Worm (Caenorhabditis elegans) whole organism, late embryonic: ENCODE measurements around the gene F54B3.2.
A peak's percentile ranks its signal among the peaks of the same experiment; 100 is the strongest.

ENCODE experiments used
- C38D4.7 ChIP-seq: fragments of 200-800 bp; sonication (Bioruptor generic); optimal IDR thresholded peaks from 2 replicates; lab custom pipeline; 2018; ENCODE audit warnings: mild to moderate bottlenecking, missing genetic modification characterization, moderate library complexity, missing compliant biosample characterization
- K02D7.2 ChIP-seq: sonication (generic microtip); optimal IDR thresholded peaks from 2 replicates; lab custom pipeline; 2017; ENCODE audit warnings: mild to moderate bottlenecking, missing genetic modification characterization, missing compliant biosample characterization
- K09A11.1 ChIP-seq: sonication (generic microtip); optimal IDR thresholded peaks from 2 replicates; lab custom pipeline; 2017; ENCODE audit warnings: antibody characterized with exemption, mild to moderate bottlenecking, missing genetic modification characterization, missing compliant biosample characterization; ENCODE audit not compliant: insufficient read depth
- T23F11.4 ChIP-seq: fragments of 200-800 bp; sonication (Bioruptor generic); optimal IDR thresholded peaks from 2 replicates; lab custom pipeline; 2018; ENCODE audit warnings: mild to moderate bottlenecking, missing genetic modification characterization, missing compliant biosample characterization
- ahr-1 ChIP-seq: sonication (generic microtip); optimal IDR thresholded peaks from 2 replicates; lab custom pipeline; 2016; ENCODE audit warnings: missing genetic modification characterization, missing compliant biosample characterization
- ceh-18 ChIP-seq: sonication (generic microtip); optimal IDR thresholded peaks from 2 replicates; lab custom pipeline; 2016; ENCODE audit warnings: missing genetic modification characterization, missing compliant biosample characterization
- ceh-2 ChIP-seq: sonication (generic microtip); optimal IDR thresholded peaks from 2 replicates; lab custom pipeline; 2016; ENCODE audit warnings: missing genotype, missing genetic modification characterization, missing compliant biosample characterization
- ceh-22 ChIP-seq: sonication (generic microtip); optimal IDR thresholded peaks from 2 replicates; lab custom pipeline; 2017; ENCODE audit warnings: missing biosample characterization, missing genetic modification characterization
- ceh-30 ChIP-seq: fragments of 150-350 bp; optimal IDR thresholded peaks from 2 replicates; lab custom pipeline; 2014; ENCODE audit warnings: missing biosample characterization, missing genetic modification characterization
- ceh-31 ChIP-seq: sonication (generic microtip); optimal IDR thresholded peaks from 2 replicates; lab custom pipeline; 2016; ENCODE audit warnings: missing genetic modification characterization, missing compliant biosample characterization
- ceh-45 ChIP-seq: fragments of 200-800 bp; sonication (Bioruptor generic); IDR thresholded peaks from 2 replicates; pipeline ENCODE4 v1.3.6; 2022; ENCODE audit warnings: missing genetic modification reagents, missing genetic modification characterization, missing compliant biosample characterization
- ceh-48 ChIP-seq: sonication (generic microtip); optimal IDR thresholded peaks from 2 replicates; lab custom pipeline; 2016; ENCODE audit warnings: missing genetic modification characterization, inconsistent platforms, missing compliant biosample characterization
- ceh-6 ChIP-seq: fragments of 200-800 bp; sonication (Bioruptor generic); optimal IDR thresholded peaks from 2 replicates; lab custom pipeline; 2018; ENCODE audit warnings: mild to moderate bottlenecking, missing genetic modification characterization, missing compliant biosample characterization
- che-1 ChIP-seq: sonication (generic microtip); optimal IDR thresholded peaks from 2 replicates; lab custom pipeline; 2016; ENCODE audit warnings: mild to moderate bottlenecking, missing genetic modification characterization, missing compliant biosample characterization
- elt-2 ChIP-seq: sonication (generic microtip); optimal IDR thresholded peaks from 2 replicates; lab custom pipeline; 2016; ENCODE audit warnings: missing genetic modification reagents, missing genetic modification characterization, missing compliant biosample characterization
- ets-4 ChIP-seq: sonication (generic microtip); optimal IDR thresholded peaks from 2 replicates; lab custom pipeline; 2016; ENCODE audit warnings: missing genetic modification characterization, missing compliant biosample characterization
- eyg-1 ChIP-seq: sonication (generic microtip); optimal IDR thresholded peaks from 2 replicates; lab custom pipeline; 2016; ENCODE audit warnings: missing genotype, missing genetic modification characterization, missing compliant biosample characterization
- fax-1 ChIP-seq: sonication (generic microtip); optimal IDR thresholded peaks from 2 replicates; lab custom pipeline; 2016; ENCODE audit warnings: missing genotype, missing genetic modification characterization, missing compliant biosample characterization
- fkh-6 ChIP-seq: sonication (generic microtip); optimal IDR thresholded peaks from 2 replicates; lab custom pipeline; 2016; ENCODE audit warnings: missing genetic modification characterization, missing compliant biosample characterization
- hlh-15 ChIP-seq: sonication (generic microtip); optimal IDR thresholded peaks from 2 replicates; lab custom pipeline; 2016; ENCODE audit warnings: missing genetic modification characterization, missing compliant biosample characterization
- hlh-30 ChIP-seq: sonication (generic microtip); optimal IDR thresholded peaks from 2 replicates; lab custom pipeline; 2017; ENCODE audit warnings: antibody characterized with exemption, missing genetic modification characterization, missing compliant biosample characterization; ENCODE audit not compliant: insufficient read depth
- lim-6 ChIP-seq: sonication (generic microtip); optimal IDR thresholded peaks from 2 replicates; lab custom pipeline; 2016; ENCODE audit warnings: missing genetic modification characterization, missing compliant biosample characterization
- madf-2 ChIP-seq: sonication (generic microtip); optimal IDR thresholded peaks from 2 replicates; lab custom pipeline; 2017; ENCODE audit warnings: missing genetic modification characterization, missing compliant biosample characterization
- nhr-232 ChIP-seq: sonication (generic microtip); optimal IDR thresholded peaks from 2 replicates; lab custom pipeline; 2016; ENCODE audit warnings: missing genetic modification characterization, missing compliant biosample characterization
- odd-2 ChIP-seq: sonication (generic microtip); optimal IDR thresholded peaks from 2 replicates; lab custom pipeline; 2017; ENCODE audit warnings: antibody characterized with exemption, mild to moderate bottlenecking, missing genetic modification characterization, missing compliant biosample characterization
- pag-3 ChIP-seq: sonication (generic microtip); optimal IDR thresholded peaks from 2 replicates; lab custom pipeline; 2016; ENCODE audit warnings: missing compliant biosample characterization, missing genetic modification characterization, borderline replicate concordance
- pat-9 ChIP-seq: fragments of 200-800 bp; sonication (Bioruptor generic); optimal IDR thresholded peaks from 2 replicates; lab custom pipeline; 2018; ENCODE audit warnings: mild to moderate bottlenecking, missing genetic modification characterization, moderate library complexity, missing compliant biosample characterization
- pax-1 ChIP-seq: fragments of 150-350 bp; optimal IDR thresholded peaks from 2 replicates; lab custom pipeline; 2014; ENCODE audit warnings: missing biosample characterization, missing genetic modification characterization
- pha-2 ChIP-seq: sonication (generic microtip); optimal IDR thresholded peaks from 2 replicates; lab custom pipeline; 2017; ENCODE audit warnings: mild to moderate bottlenecking, missing genetic modification characterization, missing compliant biosample characterization
- pha-4 ChIP-seq: fragments of 150-350 bp; optimal IDR thresholded peaks from 2 replicates; lab custom pipeline; 2018; ENCODE audit warnings: missing biosample characterization, missing genetic modification reagents, missing genetic modification characterization
- ref-2 ChIP-seq: sonication (generic microtip); optimal IDR thresholded peaks from 2 replicates; lab custom pipeline; 2016; ENCODE audit warnings: missing genetic modification characterization, missing compliant biosample characterization
- rnt-1 ChIP-seq: sonication (generic microtip); optimal IDR thresholded peaks from 2 replicates; lab custom pipeline; 2016; ENCODE audit warnings: missing genetic modification characterization, missing compliant biosample characterization
- sox-2 ChIP-seq: fragments of 200-800 bp; sonication (Bioruptor generic); IDR thresholded peaks from 2 replicates; pipeline ENCODE4 v1.3.6; 2022; ENCODE audit warnings: missing genetic modification reagents, missing genetic modification characterization, missing compliant biosample characterization
- syd-9 ChIP-seq: sonication (generic microtip); optimal IDR thresholded peaks from 2 replicates; lab custom pipeline; 2016; ENCODE audit warnings: mild to moderate bottlenecking, missing genetic modification characterization, moderate library complexity, missing compliant biosample characterization
- tbx-7 ChIP-seq: sonication (generic microtip); optimal IDR thresholded peaks from 2 replicates; lab custom pipeline; 2016; ENCODE audit warnings: missing genotype, missing genetic modification characterization, missing compliant biosample characterization
- unc-42 ChIP-seq: sonication (generic microtip); optimal IDR thresholded peaks from 2 replicates; lab custom pipeline; 2016; ENCODE audit warnings: missing genotype, missing genetic modification characterization, missing compliant biosample characterization

F54B3.2 gene

DNA sequence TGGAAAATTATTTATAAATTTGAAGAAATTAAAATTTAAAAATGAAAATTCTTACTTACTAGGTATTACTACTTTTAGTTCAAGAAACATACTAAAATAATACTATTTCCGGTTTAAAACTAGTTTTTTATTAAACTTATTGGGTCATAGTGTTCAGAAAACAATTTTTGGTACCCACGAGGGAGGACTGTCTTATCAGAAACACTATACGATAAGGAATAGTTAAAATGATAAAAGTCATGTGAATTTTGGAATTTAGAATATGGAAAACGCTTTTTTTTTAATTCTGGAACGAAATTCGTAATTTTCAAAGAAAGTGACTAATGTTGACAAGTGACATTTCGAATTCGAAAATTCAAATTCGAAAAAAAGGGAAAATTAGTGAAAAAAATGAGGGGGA lies 11.7 kb upstream of the F54B3.2 start:
- no peak for TF ChIP-seq pag-3 (tag; lab: Kevin White, UChicago)
- TF ChIP-seq eyg-1 (tag; lab: Kevin White, UChicago) = no peak
- no peak for TF ChIP-seq K02D7.2

DNA sequence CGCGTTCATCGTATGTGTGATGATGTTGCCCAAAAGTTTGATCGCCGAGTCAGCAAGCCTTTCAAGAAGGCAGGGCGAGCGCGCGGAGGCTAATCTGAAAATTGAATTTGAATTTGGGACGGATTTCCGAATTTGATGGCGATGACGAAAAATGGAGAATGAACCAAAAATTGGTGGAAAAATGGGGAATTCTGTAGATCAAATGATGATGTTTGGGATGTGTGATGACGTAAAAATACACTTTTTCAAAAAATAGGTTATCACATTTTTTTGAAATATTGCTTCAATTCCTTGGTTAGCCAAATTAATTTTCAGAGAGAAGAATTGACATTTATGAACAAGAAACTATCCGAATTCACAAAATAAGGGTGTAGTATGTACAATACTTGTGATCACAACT lies 9.6 kb upstream of the F54B3.2 start, which contains the start of gene ZK971.1:
Gene ZK971.1 (minus strand): TSS at position 101 of the 400 bp plus-strand sequence.
- TF ChIP-seq unc-42 (tag; lab: Kevin White, UChicago) (peak; percentile 19), lim-6 (no peak)

DNA sequence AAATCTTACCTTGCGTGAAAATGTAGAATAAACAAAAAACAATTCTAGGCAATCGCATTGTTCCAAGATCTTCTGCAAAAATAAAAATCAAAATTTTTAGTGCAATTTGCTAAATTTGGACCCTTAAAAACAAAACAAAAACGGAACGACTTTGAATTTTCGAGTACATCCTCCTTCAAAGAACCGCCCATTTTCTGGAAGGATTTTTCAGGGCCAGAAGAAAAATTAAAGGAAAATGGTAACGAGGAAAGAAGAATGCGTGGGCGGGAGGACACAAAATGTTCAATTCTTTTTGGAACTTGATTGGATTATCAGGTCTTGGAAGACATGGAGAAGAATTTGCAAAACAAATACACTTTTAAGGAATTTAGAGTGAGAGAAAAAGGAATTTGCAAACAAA lies 1.1 kb upstream of the F54B3.2 start, which contains the start of gene F54B3.4:
Gene F54B3.4 (minus strand): TSS at position 101 of the 400 bp plus-strand sequence.
- TF ChIP-seq pha-2 (tag; lab: Kevin White, UChicago) (no peak), pag-3 (tag; lab: Kevin White, UChicago) (no peak), pax-1 (tag; lab: Kevin White, UChicago) (no peak), ceh-30 (tag; lab: Kevin White, UChicago) (no peak), ceh-48 (tag; lab: Kevin White, UChicago) (no peak), ref-2 (tag; lab: Kevin White, UChicago) (no peak), che-1 (tag; lab: Kevin White, UChicago) (no peak), pat-9 (tag; lab: Kevin White, UChicago) (no peak), nhr-232 (tag; lab: Kevin White, UChicago) (no peak), rnt-1 (tag; lab: Kevin White, UChicago) (no peak), C38D4.7 (no peak), pha-4 (no peak), ceh-22 (tag; lab: Kevin White, UChicago) (no peak), ceh-2 (tag; lab: Kevin White, UChicago) (no peak), K02D7.2 (no peak)

DNA sequence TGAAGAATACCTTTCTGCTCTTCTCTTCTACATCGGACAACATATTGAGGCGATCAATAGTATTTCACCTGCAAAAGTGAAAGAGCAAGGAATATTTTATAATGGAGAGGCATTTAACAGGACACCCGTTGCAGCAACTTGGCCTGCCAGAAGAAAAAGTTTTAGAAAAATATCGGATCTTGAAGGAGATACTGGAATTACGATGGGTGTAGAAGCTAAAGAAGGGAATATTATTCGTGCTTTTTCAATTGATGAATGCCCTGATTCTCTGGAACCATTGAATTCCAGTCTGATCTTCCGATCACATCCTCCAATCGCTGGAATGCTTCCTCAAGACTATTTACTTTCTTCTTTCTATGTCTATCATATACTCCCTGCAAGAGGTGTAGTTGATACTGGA lies 8.7 kb downstream of the F54B3.2 start:
- no peak for TF ChIP-seq fax-1 (tag; lab: Kevin White, UChicago)
- TF ChIP-seq ceh-18 (tag; lab: Kevin White, UChicago) = no peak
- TF ChIP-seq sox-2 (GFP tag; lab: Robert Waterston, UW) = no peak
- no peak for TF ChIP-seq hlh-30 (tag; lab: Kevin White, UChicago)
- TF ChIP-seq elt-2 (tag; lab: Kevin White, UChicago) = no peak
- TF ChIP-seq hlh-15 (tag; lab: Kevin White, UChicago) = no peak
- no peak for TF ChIP-seq tbx-7 (tag; lab: Kevin White, UChicago)
- TF ChIP-seq ceh-31 (tag; lab: Kevin White, UChicago) = no peak
- no peak for TF ChIP-seq ceh-6 (GFP tag; lab: Kevin White, UChicago)
- no peak for TF ChIP-seq ets-4 (tag; lab: Kevin White, UChicago)
- TF ChIP-seq madf-2 = no peak
- TF ChIP-seq syd-9 = no peak
- no peak for TF ChIP-seq fkh-6
- no peak for TF ChIP-seq ahr-1
- TF ChIP-seq K02D7.2 = no peak

DNA sequence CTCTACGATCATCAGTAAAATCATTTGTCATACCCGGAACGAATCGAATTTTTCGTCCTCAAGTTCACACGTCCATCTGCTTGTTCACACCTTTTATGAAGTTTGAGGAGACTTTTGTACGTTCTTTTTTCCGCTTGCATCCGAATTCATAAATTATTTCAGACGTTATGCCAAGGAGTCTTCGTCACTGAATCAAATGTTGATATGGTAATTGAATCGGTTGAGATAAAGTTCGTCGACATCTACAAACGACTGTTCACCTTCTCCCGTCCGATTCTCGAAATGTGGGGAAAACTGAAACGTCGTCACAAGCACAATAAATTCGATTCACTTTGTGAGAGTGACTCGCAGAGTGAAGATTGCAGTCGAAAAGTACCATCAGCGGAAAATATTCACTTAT lies 17.9 kb downstream of the F54B3.2 start:
- TF ChIP-seq T23F11.4 (GFP tag; lab: Kevin White, UChicago) = no peak
- TF ChIP-seq K09A11.1 = no peak
- TF ChIP-seq ceh-45 (GFP tag; lab: Robert Waterston, UW) = no peak
- TF ChIP-seq odd-2 (tag; lab: Kevin White, UChicago) = no peak
- TF ChIP-seq, all 69 proteins: peak for 0
